Fruit fly (Drosophila melanogaster) whole organism, adult: ENCODE results near the gene mEFTs.

Experiments
- Mnt ChIP-seq: fragments of 200-800 bp; sonication (Bioruptor generic); optimal IDR thresholded peaks from 2 replicates; lab custom pipeline; 2016; ENCODE audit warnings: missing biosample characterization, mild to moderate bottlenecking, missing genetic modification characterization
- toe ChIP-seq: fragments of 200-800 bp; sonication (Bioruptor generic); optimal IDR thresholded peaks from 2 replicates; lab custom pipeline; 2016; ENCODE audit warnings: missing biosample characterization, missing genetic modification characterization

- TF ChIP-seq toe (GFP tag; lab: Kevin White, UChicago), result no peak
- no peak for TF ChIP-seq Mnt (GFP tag; lab: Kevin White, UChicago)
Observed at dm6 chr2L:17452084-17452483, 48.8 kb downstream of the mEFTs start.
